Fruit fly (Drosophila melanogaster) whole organism, prepupa: ENCODE results near the gene Syx16.

Experiments used
- CG10631 ChIP-seq: fragments of 200-800 bp; sonication (Bioruptor generic); optimal IDR thresholded peaks from 2 replicates; lab custom pipeline; 2016; ENCODE audit warnings: missing biosample characterization, missing genetic modification characterization
- CG10669 ChIP-seq: fragments of 200-800 bp; sonication (Bioruptor generic); optimal IDR thresholded peaks from 3 replicates; lab custom pipeline; 2018; ENCODE audit warnings: missing biosample characterization, mild to moderate bottlenecking, missing genetic modification characterization, moderate library complexity
- CG11294 ChIP-seq: fragments of 200-800 bp; sonication (Bioruptor generic); IDR thresholded peaks from 2 replicates; pipeline ENCODE4 v1.3.6; 2022; ENCODE audit warnings: missing biosample characterization, missing genetic modification characterization
- CG11902 ChIP-seq: fragments of 200-800 bp; sonication (Bioruptor generic); optimal IDR thresholded peaks from 3 replicates; lab custom pipeline; 2016; ENCODE audit warnings: missing biosample characterization, missing genetic modification characterization
- CG15336 ChIP-seq: fragments of 200-800 bp; sonication (Bioruptor generic); IDR thresholded peaks from 2 replicates; pipeline ENCODE4 v1.3.6; 2022; ENCODE audit warnings: missing biosample characterization, missing genetic modification characterization
- CG31627 ChIP-seq: fragments of 200-800 bp; sonication (Bioruptor generic); optimal IDR thresholded peaks from 3 replicates; lab custom pipeline; 2016; ENCODE audit warnings: missing biosample characterization, missing genetic modification characterization
- CG34406 ChIP-seq: fragments of 200-800 bp; sonication (Bioruptor generic); optimal IDR thresholded peaks from 3 replicates; lab custom pipeline; 2016; ENCODE audit warnings: missing biosample characterization, missing genetic modification characterization
- CG3919 ChIP-seq: fragments of 200-800 bp; sonication (Bioruptor generic); optimal IDR thresholded peaks from 3 replicates; lab custom pipeline; 2016; ENCODE audit warnings: missing biosample characterization, missing genetic modification characterization
- CG6276 ChIP-seq: fragments of 200-800 bp; sonication (Bioruptor generic); optimal IDR thresholded peaks from 2 replicates; lab custom pipeline; 2017; ENCODE audit warnings: missing biosample characterization, mild to moderate bottlenecking, missing genetic modification characterization
- CG6808 ChIP-seq: fragments of 200-800 bp; sonication (Bioruptor generic); optimal IDR thresholded peaks from 3 replicates; lab custom pipeline; 2017; ENCODE audit warnings: missing biosample characterization, missing genetic modification characterization, mild to moderate bottlenecking, moderate library complexity, missing genetic modification reagents
- CG6854 ChIP-seq: fragments of 200-800 bp; sonication (Bioruptor generic); optimal IDR thresholded peaks from 2 replicates; lab custom pipeline; 2017; ENCODE audit warnings: missing biosample characterization, mild to moderate bottlenecking, missing genetic modification characterization
- CG8632 ChIP-seq: fragments of 200-800 bp; sonication (Bioruptor generic); optimal IDR thresholded peaks from 3 replicates; lab custom pipeline; 2016; ENCODE audit warnings: missing biosample characterization, missing genetic modification characterization
- Eip75B ChIP-seq: fragments of 200-800 bp; sonication (Bioruptor generic); optimal IDR thresholded peaks from 3 replicates; lab custom pipeline; 2016; ENCODE audit warnings: missing biosample characterization, missing genetic modification characterization
- Eip78C ChIP-seq: fragments of 200-800 bp; sonication (Bioruptor generic); peaks from one replicate; lab custom pipeline; 2016; ENCODE audit warnings: missing biosample characterization, missing genetic modification characterization
- Ets21C ChIP-seq: fragments of 200-800 bp; sonication (Bioruptor generic); optimal IDR thresholded peaks from 3 replicates; lab custom pipeline; 2016; ENCODE audit warnings: missing biosample characterization, missing genetic modification characterization
- Ets96B ChIP-seq: fragments of 200-800 bp; optimal IDR thresholded peaks from 2 replicates; lab custom pipeline; 2019; ENCODE audit warnings: missing biosample characterization, mild to moderate bottlenecking, missing genetic modification characterization, moderate library complexity
- Hr38 ChIP-seq: sonication (Bioruptor generic); optimal IDR thresholded peaks from 2 replicates; lab custom pipeline; 2016; ENCODE audit warnings: missing biosample characterization, missing genetic modification characterization
- Hr4 ChIP-seq: fragments of 200-800 bp; sonication (Bioruptor generic); optimal IDR thresholded peaks from 3 replicates; lab custom pipeline; 2016; ENCODE audit warnings: missing biosample characterization, missing genetic modification characterization
- Met ChIP-seq: fragments of 200-800 bp; sonication (Bioruptor generic); optimal IDR thresholded peaks from 3 replicates; lab custom pipeline; 2016; ENCODE audit warnings: missing biosample characterization, missing genetic modification characterization
- Sox102F ChIP-seq: fragments of 200-800 bp; sonication (Bioruptor generic); optimal IDR thresholded peaks from 2 replicates; lab custom pipeline; 2016; ENCODE audit warnings: missing biosample characterization, mild to moderate bottlenecking, missing genetic modification characterization
- Sox14 ChIP-seq: fragments of 200-800 bp; sonication (Bioruptor generic); optimal IDR thresholded peaks from 3 replicates; lab custom pipeline; 2016; ENCODE audit warnings: missing biosample characterization, missing genetic modification characterization
- Sox15 ChIP-seq: fragments of 200-800 bp; sonication (Bioruptor generic); optimal IDR thresholded peaks from 3 replicates; lab custom pipeline; 2016; ENCODE audit warnings: missing biosample characterization, missing genetic modification characterization
- achi ChIP-seq: fragments of 200-800 bp; sonication (Bioruptor generic); optimal IDR thresholded peaks from 3 replicates; lab custom pipeline; 2016; ENCODE audit warnings: missing biosample characterization, missing genetic modification characterization
- acj6 ChIP-seq: fragments of 200-800 bp; sonication (Bioruptor generic); optimal IDR thresholded peaks from 3 replicates; lab custom pipeline; 2016; ENCODE audit warnings: missing biosample characterization, missing genetic modification characterization
- cyc ChIP-seq: fragments of 200-800 bp; sonication (Bioruptor generic); optimal IDR thresholded peaks from 3 replicates; lab custom pipeline; 2016; ENCODE audit warnings: missing biosample characterization, missing genetic modification characterization
- dsx ChIP-seq: fragments of 200-800 bp; optimal IDR thresholded peaks from 3 replicates; lab custom pipeline; 2019; ENCODE audit warnings: missing biosample characterization, mild to moderate bottlenecking, missing genetic modification characterization, moderate library complexity; ENCODE audit not compliant: poor library complexity, severe bottlenecking
- eg ChIP-seq: fragments of 200-800 bp; sonication (Bioruptor generic); IDR thresholded peaks from 3 replicates; pipeline ENCODE4 v1.3.6; 2022; ENCODE audit warnings: missing biosample characterization, missing genetic modification characterization
- esn ChIP-seq: fragments of 200-800 bp; sonication (Bioruptor generic); optimal IDR thresholded peaks from 2 replicates; lab custom pipeline; 2016; ENCODE audit warnings: missing biosample characterization, mild to moderate bottlenecking, missing genetic modification characterization, moderate library complexity
- fd59A ChIP-seq: fragments of 200-800 bp; sonication (Bioruptor generic); optimal IDR thresholded peaks from 2 replicates; lab custom pipeline; 2017; ENCODE audit warnings: missing biosample characterization, mild to moderate bottlenecking, missing genetic modification characterization, missing genetic modification reagents
- fkh ChIP-seq: fragments of 200-800 bp; sonication (Bioruptor generic); optimal IDR thresholded peaks from 3 replicates; lab custom pipeline; 2017; ENCODE audit warnings: missing biosample characterization, mild to moderate bottlenecking, missing genetic modification characterization, moderate library complexity
- lz ChIP-seq: fragments of 200-800 bp; sonication (Bioruptor generic); optimal IDR thresholded peaks from 3 replicates; lab custom pipeline; 2016; ENCODE audit warnings: missing biosample characterization, missing genetic modification characterization
- net ChIP-seq: fragments of 200-800 bp; sonication (Bioruptor generic); optimal IDR thresholded peaks from 3 replicates; lab custom pipeline; 2016; ENCODE audit warnings: missing biosample characterization, missing genetic modification characterization
- pdm3 ChIP-seq: fragments of 200-800 bp; sonication (Bioruptor generic); optimal IDR thresholded peaks from 3 replicates; lab custom pipeline; 2016; ENCODE audit warnings: missing biosample characterization, missing genetic modification characterization
- salr ChIP-seq, 2 experiments: fragments of 200-800 bp; sonication (Bioruptor generic); optimal IDR thresholded peaks; 3 replicates each; lab custom pipeline; 2016 to 2018; ENCODE audit warnings: missing biosample characterization in 2 of 2, missing genetic modification characterization in 2 of 2, mild to moderate bottlenecking in 1 of 2
- spab ChIP-seq: fragments of 200-800 bp; sonication (Bioruptor generic); optimal IDR thresholded peaks from 2 replicates; lab custom pipeline; 2017; ENCODE audit warnings: missing biosample characterization, mild to moderate bottlenecking, missing genetic modification characterization, missing genetic modification reagents
- ss ChIP-seq, 2 experiments: fragments of 200-800 bp; sonication (Bioruptor generic); optimal IDR thresholded peaks; 2 replicates in 1 of 2; 3 replicates in 1 of 2; lab custom pipeline; 2017 to 2018; ENCODE audit warnings: mild to moderate bottlenecking in 2 of 2, missing biosample characterization in 2 of 2, missing genetic modification characterization in 2 of 2, moderate library complexity in 1 of 2
- topi ChIP-seq: fragments of 200-800 bp; sonication (Bioruptor generic); optimal IDR thresholded peaks from 3 replicates; lab custom pipeline; 2016; ENCODE audit warnings: missing biosample characterization, missing genetic modification characterization
- vri ChIP-seq: fragments of 200-800 bp; sonication (Bioruptor generic); optimal IDR thresholded peaks from 3 replicates; lab custom pipeline; 2016; ENCODE audit warnings: missing biosample characterization, mild to moderate bottlenecking, missing genetic modification characterization

The Syx16 gene

dm6 chrX:20394066-20394913 lies 739 bp upstream of the Syx16 start, which contains the start of gene HERC2 (continued):
- TF ChIP-seq CG10631 (GFP tag; lab: Kevin White, UChicago) = no peak
- TF ChIP-seq ss (GFP tag; optimal IDR thresholded peaks at IDR 0.05; lab: Kevin White, UChicago) = no peak
- TF ChIP-seq eg (GFP tag; lab: Robert Waterston, UW) = peak; percentile 74
- peak; percentile 61 for TF ChIP-seq Met
- peak; percentile 71 for TF ChIP-seq cyc (GFP tag; lab: Kevin White, UChicago)
- TF ChIP-seq Eip75B = peak; percentile 49
- no peak for TF ChIP-seq fkh (GFP tag; lab: Kevin White, UChicago)
- peak; percentile 7 for TF ChIP-seq CG8632 (GFP tag; lab: Kevin White, UChicago)
- TF ChIP-seq Ets96B (tag; lab: Kevin White, UChicago) = peak; percentile 33
- no peak for TF ChIP-seq CG6854 (GFP tag; lab: Kevin White, UChicago)
- TF ChIP-seq CG15336 (GFP tag; lab: Robert Waterston, UW) = peak; percentile 35; the same call in 1 of the 2 replicates
- TF ChIP-seq CG6808 (GFP tag; lab: Kevin White, UChicago) = no peak
- no peak for TF ChIP-seq vri (GFP tag; lab: Kevin White, UChicago)
- TF ChIP-seq Sox14 (GFP tag; lab: Kevin White, UChicago) = peak; percentile 24

- TF ChIP-seq CG10669 (GFP tag; lab: Kevin White, UChicago) (no peak), acj6 (GFP tag; lab: Kevin White, UChicago) (no peak), salr (GFP tag; optimal IDR thresholded peaks at IDR 0.05; lab: Kevin White, UChicago) (no peak), CG31627 (GFP tag; lab: Kevin White, UChicago) (no peak), Sox14 (GFP tag; lab: Kevin White, UChicago) (peak; percentile 71), Eip78C (peak; percentile 27), CG10631 (GFP tag; lab: Kevin White, UChicago) (no peak), esn (GFP tag; lab: Kevin White, UChicago) (no peak), fd59A (GFP tag; lab: Kevin White, UChicago) (no peak), dsx (peak; percentile 24), net (no peak)
These were observed 2.3 kb downstream of the Syx16 start for dm6 chrX:20391230-20391629.

dm6 chrX:20390706-20391105 lies 2.8 kb downstream of the Syx16 start, which contains the start of gene jb:
Gene jb, minus strand, starts transcription at chrX:20390806.
- TF ChIP-seq CG11902 (GFP tag; lab: Kevin White, UChicago) (no peak), esn (GFP tag; lab: Kevin White, UChicago) (no peak), Sox102F (no peak), achi (GFP tag; lab: Kevin White, UChicago) (no peak), topi (GFP tag; lab: Kevin White, UChicago) (no peak), dsx (no peak)

- TF ChIP-seq fkh (GFP tag; lab: Kevin White, UChicago) = no peak
- TF ChIP-seq Met = no peak
- TF ChIP-seq CG34406 (GFP tag; lab: Kevin White, UChicago) = no peak
- TF ChIP-seq esn (GFP tag; lab: Kevin White, UChicago) = no peak
- no peak for TF ChIP-seq CG11294
- no peak for TF ChIP-seq Hr38 (GFP tag; lab: Kevin White, UChicago)
- no peak for TF ChIP-seq lz
- no peak for TF ChIP-seq topi (GFP tag; lab: Kevin White, UChicago)
- TF ChIP-seq CG6276 (GFP tag; lab: Kevin White, UChicago) = no peak
- TF ChIP-seq spab (GFP tag; lab: Kevin White, UChicago) = no peak
- TF ChIP-seq CG3919 (GFP tag; lab: Kevin White, UChicago) = no peak
- TF ChIP-seq Sox15 (GFP tag; lab: Kevin White, UChicago) = no peak
- no peak for TF ChIP-seq ss (GFP tag; optimal IDR thresholded peaks at IDR 0.05; lab: Kevin White, UChicago)
- no peak for TF ChIP-seq Ets96B (tag; lab: Kevin White, UChicago)
- no peak for TF ChIP-seq CG11902 (GFP tag; lab: Kevin White, UChicago)
- TF ChIP-seq Ets21C (GFP tag; lab: Kevin White, UChicago) = no peak
- TF ChIP-seq Hr4 (GFP tag; lab: Kevin White, UChicago) = no peak
- no peak for TF ChIP-seq Sox102F
- TF ChIP-seq pdm3 (GFP tag; lab: Kevin White, UChicago) = no peak
- no peak for TF ChIP-seq eg (GFP tag; lab: Robert Waterston, UW)
- TF ChIP-seq, all 60 proteins: peak for 0
These were observed 3.9 kb downstream of the Syx16 start for dm6 chrX:20389633-20390032.
